Fruit fly (Drosophila melanogaster) whole organism, embryonic: ENCODE data around the gene Zip88E.

Experiments used
- Adf1 ChIP-seq: fragments of 200-800 bp; sonication (Bioruptor generic); IDR thresholded peaks from 2 replicates; pipeline ENCODE4 v1.3.6; 2022; ENCODE audit warnings: missing biosample characterization, missing genetic modification characterization
- Bgb ChIP-seq: fragments of 200-800 bp; sonication (Bioruptor generic); IDR thresholded peaks from 2 replicates; pipeline ENCODE4 v1.3.6; 2022; ENCODE audit warnings: missing biosample characterization, missing genetic modification characterization; ENCODE audit not compliant: partially characterized antibody
- CG10366 ChIP-seq: fragments of 200-800 bp; sonication (Bioruptor generic); IDR thresholded peaks from 2 replicates; pipeline ENCODE4 v1.3.6; 2022; ENCODE audit warnings: missing biosample characterization, missing genetic modification characterization
- CG10565 ChIP-seq: fragments of 200-800 bp; sonication (Bioruptor generic); optimal IDR thresholded peaks from 3 replicates; lab custom pipeline; 2016; ENCODE audit warnings: missing biosample characterization, mild to moderate bottlenecking, missing genetic modification characterization
- CG11247 ChIP-seq: fragments of 200-800 bp; sonication (Bioruptor generic); IDR thresholded peaks from 2 replicates; pipeline ENCODE4 v1.3.6; 2022; ENCODE audit warnings: missing biosample characterization, missing genetic modification characterization
- CG12744 ChIP-seq: fragments of 200-800 bp; sonication (Bioruptor generic); optimal IDR thresholded peaks from 2 replicates; lab custom pipeline; 2016; ENCODE audit warnings: missing biosample characterization, missing genetic modification characterization
- CG12942 ChIP-seq: fragments of 200-800 bp; sonication (Bioruptor generic); optimal IDR thresholded peaks from 3 replicates; lab custom pipeline; 2016; ENCODE audit warnings: missing biosample characterization, missing genetic modification characterization
- CG14667 ChIP-seq: fragments of 200-800 bp; sonication (Bioruptor generic); IDR thresholded peaks from 2 replicates; pipeline ENCODE4 v1.3.6; 2022; ENCODE audit warnings: missing biosample characterization, missing genetic modification characterization
- CG1529 ChIP-seq: fragments of 200-800 bp; sonication (Bioruptor generic); optimal IDR thresholded peaks from 3 replicates; lab custom pipeline; 2018; ENCODE audit warnings: missing biosample characterization, missing genetic modification characterization
- CG1647 ChIP-seq: fragments of 200-800 bp; sonication (Bioruptor generic); optimal IDR thresholded peaks from 3 replicates; lab custom pipeline; 2016; ENCODE audit warnings: missing biosample characterization, missing genetic modification characterization
- CG16779 ChIP-seq: fragments of 200-800 bp; sonication (Bioruptor generic); IDR thresholded peaks from 2 replicates; pipeline ENCODE4 v1.3.6; 2022; ENCODE audit warnings: missing biosample characterization, missing genetic modification characterization
- CG17359 ChIP-seq: fragments of 200-800 bp; sonication (Bioruptor generic); optimal IDR thresholded peaks from 3 replicates; lab custom pipeline; 2018; ENCODE audit warnings: missing biosample characterization, mild to moderate bottlenecking, missing genetic modification characterization, moderate library complexity
- CG17912 ChIP-seq: fragments of 200-800 bp; sonication (Bioruptor generic); optimal IDR thresholded peaks from 2 replicates; lab custom pipeline; 2018; ENCODE audit warnings: missing biosample characterization, mild to moderate bottlenecking, missing genetic modification characterization
- CG2202 ChIP-seq: fragments of 200-800 bp; sonication (Bioruptor generic); optimal IDR thresholded peaks from 2 replicates; lab custom pipeline; 2018; ENCODE audit warnings: missing biosample characterization, mild to moderate bottlenecking, missing genetic modification characterization
- CG30431 ChIP-seq: fragments of 200-800 bp; sonication (Bioruptor generic); optimal IDR thresholded peaks from 2 replicates; lab custom pipeline; 2017; ENCODE audit warnings: missing biosample characterization, missing genetic modification characterization
- CG3281 ChIP-seq: fragments of 200-800 bp; sonication (Bioruptor generic); optimal IDR thresholded peaks from 3 replicates; lab custom pipeline; 2017; ENCODE audit warnings: missing biosample characterization, mild to moderate bottlenecking, missing genetic modification characterization
- CG3995 ChIP-seq: fragments of 200-800 bp; sonication (Bioruptor generic); optimal IDR thresholded peaks from 3 replicates; lab custom pipeline; 2016; ENCODE audit warnings: missing biosample characterization, missing genetic modification characterization
- CG4730 ChIP-seq: fragments of 200-800 bp; sonication (Bioruptor generic); IDR thresholded peaks from 2 replicates; pipeline ENCODE4 v1.3.6; 2022; ENCODE audit warnings: missing biosample characterization, missing genetic modification characterization
- CG6254 ChIP-seq: fragments of 200-800 bp; sonication (Bioruptor generic); optimal IDR thresholded peaks from 3 replicates; lab custom pipeline; 2017; ENCODE audit warnings: mild to moderate bottlenecking, missing biosample characterization, missing genetic modification reagents, missing genetic modification characterization
- CG7271 ChIP-seq: fragments of 200-800 bp; sonication (Bioruptor generic); optimal IDR thresholded peaks from 2 replicates; lab custom pipeline; 2018; ENCODE audit warnings: missing biosample characterization, mild to moderate bottlenecking, missing genetic modification characterization, moderate library complexity
- CG8281 ChIP-seq: fragments of 200-800 bp; sonication (Bioruptor generic); optimal IDR thresholded peaks from 2 replicates; lab custom pipeline; 2018; ENCODE audit warnings: missing biosample characterization, mild to moderate bottlenecking, missing genetic modification characterization, moderate library complexity
- CG9215 ChIP-seq: fragments of 200-800 bp; sonication (Bioruptor generic); IDR thresholded peaks from 2 replicates; pipeline ENCODE4 v1.3.6; 2022; ENCODE audit warnings: missing biosample characterization, missing genetic modification characterization
- Camta ChIP-seq: fragments of 200-800 bp; sonication (Bioruptor generic); optimal IDR thresholded peaks from 2 replicates; lab custom pipeline; 2016; ENCODE audit warnings: missing biosample characterization, missing genetic modification characterization
- CrebB ChIP-seq: fragments of 200-800 bp; sonication (Bioruptor generic); optimal IDR thresholded peaks from 3 replicates; lab custom pipeline; 2018; ENCODE audit warnings: missing biosample characterization, mild to moderate bottlenecking, missing genetic modification characterization
- Eip74EF ChIP-seq, 2 experiments: fragments of 200-800 bp in 1 of 2; fragments of >200 bp in 1 of 2; sonication (Bioruptor generic) in 1 of 2; optimal IDR thresholded peaks; 2 replicates each; lab custom pipeline; 2017 to 2019; ENCODE audit warnings: missing biosample characterization in 2 of 2, missing genetic modification characterization in 2 of 2, mild to moderate bottlenecking in 1 of 2, moderate library complexity in 1 of 2
- GATAe ChIP-seq: fragments of 200-800 bp; sonication (Bioruptor generic); conservative IDR thresholded peaks from 2 replicates; pipeline ENCODE4 v1.3.6; 2022; ENCODE audit warnings: missing biosample characterization, missing genetic modification characterization
- Gug ChIP-seq: fragments of 200-800 bp; sonication (Bioruptor generic); IDR thresholded peaks from 4 replicates; pipeline ENCODE4 v1.3.6; 2022; ENCODE audit warnings: missing biosample characterization, missing genetic modification characterization
- HLHmδ ChIP-seq: fragments of 200-800 bp; sonication (Bioruptor generic); optimal IDR thresholded peaks from 2 replicates; lab custom pipeline; 2018; ENCODE audit warnings: missing biosample characterization, mild to moderate bottlenecking, missing genetic modification characterization, moderate library complexity
- HmgZ ChIP-seq: fragments of 200-800 bp; sonication (Bioruptor generic); optimal IDR thresholded peaks from 2 replicates; lab custom pipeline; 2018; ENCODE audit warnings: missing biosample characterization, mild to moderate bottlenecking, missing genetic modification characterization
- Jarid2 ChIP-seq: fragments of 200-800 bp; sonication (Bioruptor generic); optimal IDR thresholded peaks from 3 replicates; lab custom pipeline; 2017; ENCODE audit warnings: mild to moderate bottlenecking, missing biosample characterization, missing genetic modification reagents, missing genetic modification characterization
- Lhr ChIP-seq: fragments of 200-800 bp; sonication (Bioruptor generic); optimal IDR thresholded peaks from 3 replicates; lab custom pipeline; 2017; ENCODE audit warnings: mild to moderate bottlenecking, missing biosample characterization, missing genetic modification reagents, missing genetic modification characterization
- Neu2 ChIP-seq: fragments of 200-800 bp; sonication (Bioruptor generic); optimal IDR thresholded peaks from 3 replicates; lab custom pipeline; 2016; ENCODE audit warnings: missing biosample characterization, missing genetic modification characterization, borderline replicate concordance
- Sry-δ ChIP-seq: fragments of 200-800 bp; sonication (Bioruptor generic); optimal IDR thresholded peaks from 2 replicates; lab custom pipeline; 2016; ENCODE audit warnings: missing biosample characterization, missing genetic modification characterization
- ac ChIP-seq: fragments of 200-800 bp; sonication (Bioruptor generic); optimal IDR thresholded peaks from 3 replicates; lab custom pipeline; 2017; ENCODE audit warnings: missing biosample characterization, mild to moderate bottlenecking, missing genetic modification characterization
- ash1 ChIP-seq: fragments of 200-800 bp; sonication (Bioruptor generic); optimal IDR thresholded peaks from 2 replicates; lab custom pipeline; 2018; ENCODE audit warnings: missing biosample characterization, mild to moderate bottlenecking, missing genetic modification characterization
- chn ChIP-seq: fragments of 200-800 bp; sonication (Bioruptor generic); optimal IDR thresholded peaks from 2 replicates; lab custom pipeline; 2016; ENCODE audit warnings: missing biosample characterization, missing genetic modification characterization
- croc ChIP-seq: fragments of 200-800 bp; sonication (Bioruptor generic); conservative IDR thresholded peaks from 3 replicates; pipeline ENCODE4 v1.3.6; 2022; ENCODE audit warnings: missing biosample characterization, missing genetic modification characterization
- da ChIP-seq: fragments of 200-800 bp; sonication (Bioruptor generic); optimal IDR thresholded peaks from 2 replicates; lab custom pipeline; 2016; ENCODE audit warnings: missing biosample characterization, missing genetic modification characterization
- en ChIP-seq: fragments of 200-800 bp; sonication (Bioruptor generic); optimal IDR thresholded peaks from 2 replicates; lab custom pipeline; 2016; ENCODE audit warnings: missing biosample characterization, missing genetic modification characterization
- fd102C ChIP-seq: fragments of 200-800 bp; sonication (Bioruptor generic); optimal IDR thresholded peaks from 2 replicates; lab custom pipeline; 2018; ENCODE audit warnings: missing biosample characterization, mild to moderate bottlenecking, missing genetic modification characterization, moderate library complexity
- jumu ChIP-seq: fragments of 200-800 bp; sonication (Bioruptor generic); optimal IDR thresholded peaks from 3 replicates; lab custom pipeline; 2016; ENCODE audit warnings: missing biosample characterization, missing genetic modification characterization
- mam ChIP-seq: fragments of 200-800 bp; sonication (Bioruptor generic); optimal IDR thresholded peaks from 3 replicates; lab custom pipeline; 2016; ENCODE audit warnings: missing biosample characterization, missing genetic modification characterization
- nau ChIP-seq: fragments of 200-800 bp; sonication (Bioruptor generic); optimal IDR thresholded peaks from 3 replicates; lab custom pipeline; 2017; ENCODE audit warnings: missing biosample characterization, mild to moderate bottlenecking, missing genetic modification characterization, missing genetic modification reagents
- p53 ChIP-seq: fragments of 200-800 bp; sonication (Bioruptor generic); optimal IDR thresholded peaks from 2 replicates; lab custom pipeline; 2016; ENCODE audit warnings: missing biosample characterization, missing genetic modification characterization
- pb ChIP-seq: fragments of 200-800 bp; sonication (Bioruptor generic); optimal IDR thresholded peaks from 3 replicates; lab custom pipeline; 2016; ENCODE audit warnings: missing biosample characterization, missing genetic modification characterization
- pum ChIP-seq: fragments of 200-800 bp; sonication (Bioruptor generic); optimal IDR thresholded peaks from 2 replicates; lab custom pipeline; 2016; ENCODE audit warnings: missing biosample characterization, missing genetic modification characterization
- repo ChIP-seq: fragments of 200-800 bp; sonication (Bioruptor generic); optimal IDR thresholded peaks from 2 replicates; lab custom pipeline; 2016; ENCODE audit warnings: missing biosample characterization, missing genetic modification characterization
- schlank ChIP-seq: fragments of 200-800 bp; sonication (Bioruptor generic); optimal IDR thresholded peaks from 2 replicates; lab custom pipeline; 2018; ENCODE audit warnings: missing biosample characterization, mild to moderate bottlenecking, missing genetic modification characterization
- sima ChIP-seq: fragments of 200-800 bp; sonication (Bioruptor generic); optimal IDR thresholded peaks from 2 replicates; lab custom pipeline; 2016; ENCODE audit warnings: missing biosample characterization, missing genetic modification characterization
- tup ChIP-seq: fragments of 200-800 bp; sonication (Bioruptor generic); optimal IDR thresholded peaks from 2 replicates; lab custom pipeline; 2016; ENCODE audit warnings: missing biosample characterization, mild to moderate bottlenecking, missing genetic modification characterization, moderate library complexity
- wdn ChIP-seq: fragments of 200-800 bp; sonication (Bioruptor generic); IDR thresholded peaks from 2 replicates; pipeline ENCODE4 v1.3.6; 2022; ENCODE audit warnings: missing biosample characterization, missing genetic modification characterization

Gene Zip88E

DNA sequence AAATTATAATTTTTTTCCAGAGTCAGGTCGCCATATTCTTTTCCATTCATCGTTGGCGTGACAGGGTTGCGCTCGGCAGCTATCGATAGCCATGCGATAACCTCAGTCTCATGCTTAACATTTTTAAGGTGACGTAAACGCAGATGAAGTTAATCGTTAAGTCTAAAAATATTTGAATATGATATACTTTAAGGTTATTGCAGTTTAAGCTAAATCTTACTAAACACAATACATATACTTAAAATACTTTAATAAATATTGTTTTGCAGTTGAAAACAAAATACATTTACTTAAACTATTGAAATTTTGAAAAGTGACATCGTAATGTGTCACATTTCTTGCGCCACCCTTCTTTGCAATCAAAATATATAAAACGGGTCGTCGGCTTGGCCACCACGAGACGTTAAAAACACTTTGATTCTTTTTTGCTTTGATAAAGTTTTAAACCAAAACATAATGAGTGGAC lies 6.7 kb downstream of the Zip88E start, which contains the start of the genes Cp190 and CG4338 (continued):
- peak; percentile 84 for TF ChIP-seq CG12744 (GFP tag; lab: Kevin White, UChicago)
- no peak for TF ChIP-seq Neu2 (GFP tag; lab: Kevin White, UChicago)
- TF ChIP-seq CG12942 (GFP tag; lab: Kevin White, UChicago), result peak; percentile 97
- TF ChIP-seq jumu (GFP tag; lab: Kevin White, UChicago), result peak; percentile 86
- TF ChIP-seq croc (GFP tag; lab: Robert Waterston, UW), result peak; percentile 97
- TF ChIP-seq Jarid2 (GFP tag; lab: Kevin White, UChicago), result peak; percentile 84
- TF ChIP-seq chn, result peak; percentile 95
- TF ChIP-seq mam (GFP tag; lab: Kevin White, UChicago), result peak; percentile 93
- peak; percentile 98 for TF ChIP-seq CrebB (tag; lab: Kevin White, UChicago)
- no peak for TF ChIP-seq nau (GFP tag; lab: Kevin White, UChicago)
- peak; percentile 61 for TF ChIP-seq CG10565 (GFP tag; lab: Kevin White, UChicago)
- peak; percentile 98 for TF ChIP-seq CG17359 (tag; lab: Kevin White, UChicago)
- TF ChIP-seq Camta (GFP tag; lab: Kevin White, UChicago), result peak; percentile 93
- peak; percentile 72 for TF ChIP-seq pb (GFP tag; lab: Kevin White, UChicago)
- TF ChIP-seq CG30431, result peak; percentile 95
- TF ChIP-seq CG3995 (GFP tag; lab: Kevin White, UChicago), result peak; percentile 84
- TF ChIP-seq CG2202, result peak; percentile 97
- TF ChIP-seq CG14667 (GFP tag; lab: Robert Waterston, UW), result peak; percentile 93
- peak; percentile 92 for TF ChIP-seq Gug
- TF ChIP-seq HLHmδ, result peak; percentile 3
- peak; percentile 91 for TF ChIP-seq ac (GFP tag; lab: Kevin White, UChicago)
- no peak; the same call in none of the 2 replicates for TF ChIP-seq CG4730 (GFP tag; lab: Robert Waterston, UW)
- TF ChIP-seq Adf1 (GFP tag; lab: Robert Waterston, UW), result peak; percentile 79
- TF ChIP-seq CG16779 (GFP tag; lab: Robert Waterston, UW), result peak; percentile 88
- peak; percentile 96 for TF ChIP-seq CG1529 (GFP tag; lab: Kevin White, UChicago)
- peak; percentile 95 for TF ChIP-seq CG11247 (GFP tag; lab: Robert Waterston, UW)
- TF ChIP-seq repo, result peak; percentile 66
- TF ChIP-seq CG10366 (GFP tag; lab: Robert Waterston, UW), result peak; percentile 94
- TF ChIP-seq CG7271 (tag; lab: Kevin White, UChicago), result peak; percentile 96
- TF ChIP-seq tup, result peak; percentile 91
- peak; percentile 87 for TF ChIP-seq Sry-δ (GFP tag; lab: Kevin White, UChicago)
- peak; percentile 84 for TF ChIP-seq fd102C (GFP tag; lab: Kevin White, UChicago)
- TF ChIP-seq GATAe, result peak; percentile 80
- TF ChIP-seq p53, result peak; percentile 55
- peak; percentile 82 for TF ChIP-seq Bgb
- TF ChIP-seq pum, result peak; percentile 91
- TF ChIP-seq CG9215 (GFP tag; lab: Robert Waterston, UW), result peak; percentile 97
- TF ChIP-seq sima (GFP tag; lab: Kevin White, UChicago), result peak; percentile 75
- TF ChIP-seq en (GFP tag; lab: Kevin White, UChicago), result peak; percentile 44
- TF ChIP-seq Lhr (GFP tag; lab: Kevin White, UChicago), result peak; percentile 91
- peak; percentile 93 for TF ChIP-seq CG17912 (GFP tag; lab: Kevin White, UChicago)
- TF ChIP-seq HmgZ (tag; lab: Kevin White, UChicago), result peak; percentile 99
- peak; percentile 93 for TF ChIP-seq schlank (tag; lab: Kevin White, UChicago)
- TF ChIP-seq wdn (GFP tag; lab: Robert Waterston, UW), result peak; percentile 95
- peak; percentile 98 for TF ChIP-seq CG3281 (GFP tag; lab: Kevin White, UChicago)
- peak; percentile 58 for TF ChIP-seq ash1 (GFP tag; lab: Kevin White, UChicago)
- peak; percentile 93 for TF ChIP-seq CG8281 (tag; lab: Kevin White, UChicago)
- TF ChIP-seq CG6254, result peak; percentile 93
- TF ChIP-seq da, result peak; percentile 73
- TF ChIP-seq CG1647, result peak; percentile 91
- TF ChIP-seq Eip74EF (GFP tag; optimal IDR thresholded peaks at IDR 0.05; lab: Kevin White, UChicago), result peak in 1 of 2 experiments; percentile 98
